Worm (Caenorhabditis elegans) whole organism, midembryonic: ENCODE data around the gene daf-36.

Experiments used
- T22C8.4 ChIP-seq: fragments of 200-800 bp; sonication (Bioruptor generic); IDR thresholded peaks from 2 replicates; pipeline ENCODE4 v1.3.6; 2022; ENCODE audit warnings: missing genetic modification characterization, missing compliant biosample characterization
- cog-1 ChIP-seq: sonication (generic microtip); optimal IDR thresholded peaks from 2 replicates; lab custom pipeline; 2016; ENCODE audit warnings: missing genetic modification characterization, missing compliant biosample characterization
- flt-1 ChIP-seq: fragments of 200-800 bp; sonication (Bioruptor generic); IDR thresholded peaks from 2 replicates; pipeline ENCODE4 v1.3.6; 2022; ENCODE audit warnings: missing genetic modification characterization, missing compliant biosample characterization
- klf-2 ChIP-seq: fragments of 200-800 bp; sonication (Bioruptor generic); conservative IDR thresholded peaks from 2 replicates; pipeline ENCODE4 v1.3.6; 2022; ENCODE audit warnings: missing genetic modification reagents, missing genetic modification characterization, missing compliant biosample characterization
- med-1 ChIP-seq: sonication (generic microtip); optimal IDR thresholded peaks from 2 replicates; lab custom pipeline; 2017; ENCODE audit warnings: missing genetic modification characterization, mild to moderate bottlenecking, missing compliant biosample characterization, antibody characterized with exemption, missing genetic modification reagents; ENCODE audit not compliant: insufficient read depth
- ref-1 ChIP-seq: fragments of 200-800 bp; sonication (Bioruptor generic); conservative IDR thresholded peaks from 2 replicates; pipeline ENCODE4 v1.3.6; 2022; ENCODE audit warnings: missing genetic modification reagents, missing genetic modification characterization, missing compliant biosample characterization
- tab-1 ChIP-seq: fragments of 200-800 bp; sonication (Bioruptor generic); IDR thresholded peaks from 2 replicates; pipeline ENCODE4 v1.3.6; 2022; ENCODE audit warnings: missing genetic modification characterization, missing compliant biosample characterization
- ztf-23 ChIP-seq: fragments of 200-800 bp; sonication (Bioruptor generic); IDR thresholded peaks from 2 replicates; pipeline ENCODE4 v1.3.6; 2022; ENCODE audit warnings: missing genetic modification reagents, missing genetic modification characterization, missing compliant biosample characterization
- ztf-29 ChIP-seq: fragments of 200-800 bp; sonication (Bioruptor generic); IDR thresholded peaks from 2 replicates; pipeline ENCODE4 v1.3.6; 2022; ENCODE audit warnings: missing genetic modification reagents, missing genetic modification characterization, missing compliant biosample characterization

Gene daf-36

ce11 chrV:10238665-10239064 lies 13.2 kb upstream of the daf-36 start, which contains the start of gene fubl-1:
fubl-1 (minus strand) TSS chrV:10238866.
- TF ChIP-seq cog-1 (tag; lab: Kevin White, UChicago): no peak
- TF ChIP-seq ztf-23 (GFP tag; lab: Robert Waterston, UW): no peak
- no peak for TF ChIP-seq T22C8.4 (GFP tag; lab: Robert Waterston, UW)
- TF ChIP-seq klf-2 (GFP tag; lab: Robert Waterston, UW): no peak
- TF ChIP-seq flt-1 (GFP tag; lab: Robert Waterston, UW): no peak
- TF ChIP-seq tab-1: 0 out of 2 replicates have a peak, but pooled peaks have one; percentile 46
- TF ChIP-seq ztf-29: no peak

ce11 chrV:10237959-10238444 lies 12.5 kb upstream of the daf-36 start:
- TF ChIP-seq cog-1 (tag; lab: Kevin White, UChicago) (no peak), ztf-23 (GFP tag; lab: Robert Waterston, UW) (no peak)

ce11 chrV:10237171-10237570 lies 11.7 kb upstream of the daf-36 start:
- TF ChIP-seq T22C8.4 (GFP tag; lab: Robert Waterston, UW) (no peak), tab-1 (no peak), ztf-29 (no peak), ref-1 (GFP tag; lab: Robert Waterston, UW) (no peak), klf-2 (GFP tag; lab: Robert Waterston, UW) (no peak)

- TF ChIP-seq tab-1 (no peak), cog-1 (tag; lab: Kevin White, UChicago) (no peak), flt-1 (GFP tag; lab: Robert Waterston, UW) (no peak), ztf-29 (no peak), ztf-23 (GFP tag; lab: Robert Waterston, UW) (no peak), ref-1 (GFP tag; lab: Robert Waterston, UW) (no peak), klf-2 (GFP tag; lab: Robert Waterston, UW) (no peak), T22C8.4 (GFP tag; lab: Robert Waterston, UW) (no peak), med-1 (GFP tag; lab: Kevin White, UChicago) (no peak)
These were observed 7.8 kb upstream of the daf-36 start, which contains the start of gene str-182 for ce11 chrV:10233330-10233729. str-182 (minus strand) TSS chrV:10233430.

ce11 chrV:10230932-10231331 lies 5.4 kb upstream of the daf-36 start, which contains the start of gene fipr-6:
fipr-6 (plus strand) TSS chrV:10231232.
- no peak for TF ChIP-seq cog-1 (tag; lab: Kevin White, UChicago)
- TF ChIP-seq klf-2 (GFP tag; lab: Robert Waterston, UW): no peak
- TF ChIP-seq flt-1 (GFP tag; lab: Robert Waterston, UW): no peak
- no peak for TF ChIP-seq ref-1 (GFP tag; lab: Robert Waterston, UW)
- no peak for TF ChIP-seq tab-1
- TF ChIP-seq med-1 (GFP tag; lab: Kevin White, UChicago): no peak
- no peak for TF ChIP-seq T22C8.4 (GFP tag; lab: Robert Waterston, UW)
- TF ChIP-seq ztf-23 (GFP tag; lab: Robert Waterston, UW): no peak
- TF ChIP-seq ztf-29: no peak

ce11 chrV:10229222-10229879 lies 3.8 kb upstream of the daf-36 start, which contains the start of the genes pyt-1 and fipr-7:
pyt-1 (minus strand) TSS chrV:10229322.
fipr-7 (plus strand) TSS chrV:10229829.
- TF ChIP-seq ztf-23 (GFP tag; lab: Robert Waterston, UW): no peak
- TF ChIP-seq ztf-29: no peak
- no peak for TF ChIP-seq cog-1 (tag; lab: Kevin White, UChicago)
- TF ChIP-seq med-1 (GFP tag; lab: Kevin White, UChicago): no peak

- TF ChIP-seq cog-1 (tag; lab: Kevin White, UChicago) (no peak), ref-1 (GFP tag; lab: Robert Waterston, UW) (no peak)
These were observed 2.9 kb upstream of the daf-36 start, which contains the start of gene fipr-4 for ce11 chrV:10228360-10228759. fipr-4 (minus strand) TSS chrV:10228460.

- TF ChIP-seq ztf-29: no peak
- no peak for TF ChIP-seq cog-1 (tag; lab: Kevin White, UChicago)
- no peak for TF ChIP-seq T22C8.4 (GFP tag; lab: Robert Waterston, UW)
These were observed 1.8 kb upstream of the daf-36 start, which contains the start of gene ttr-19 for ce11 chrV:10227333-10227732. ttr-19 (minus strand) TSS chrV:10227433.

- no peak for TF ChIP-seq cog-1 (tag; lab: Kevin White, UChicago)
These were observed 891 bp downstream of the daf-36 start for ce11 chrV:10224619-10225018.

- TF ChIP-seq klf-2 (GFP tag; lab: Robert Waterston, UW) (no peak), ztf-29 (no peak), ztf-23 (GFP tag; lab: Robert Waterston, UW) (no peak), med-1 (GFP tag; lab: Kevin White, UChicago) (no peak), ref-1 (GFP tag; lab: Robert Waterston, UW) (no peak), T22C8.4 (GFP tag; lab: Robert Waterston, UW) (no peak), cog-1 (tag; lab: Kevin White, UChicago) (no peak), tab-1 (no peak), flt-1 (GFP tag; lab: Robert Waterston, UW) (no peak)
These were observed 3.5 kb downstream of the daf-36 start, which contains the start of gene C12D8.20 for ce11 chrV:10222007-10222406. C12D8.20 (plus strand) TSS chrV:10222307.
